Worm (Caenorhabditis elegans) whole organism, late embryonic: ENCODE data around the gene W02F12.2.

Experiments
- C08G9.2 ChIP-seq: sonication (generic microtip); optimal IDR thresholded peaks from 2 replicates; lab custom pipeline; 2016; ENCODE audit warnings: mild to moderate bottlenecking, missing genetic modification characterization, moderate library complexity, missing compliant biosample characterization
- F13H6.1 ChIP-seq: sonication (generic microtip); optimal IDR thresholded peaks from 2 replicates; lab custom pipeline; 2016; ENCODE audit warnings: missing genetic modification characterization, missing compliant biosample characterization
- K02D7.2 ChIP-seq: sonication (generic microtip); optimal IDR thresholded peaks from 2 replicates; lab custom pipeline; 2017; ENCODE audit warnings: mild to moderate bottlenecking, missing genetic modification characterization, missing compliant biosample characterization
- T23F11.4 ChIP-seq: fragments of 200-800 bp; sonication (Bioruptor generic); optimal IDR thresholded peaks from 2 replicates; lab custom pipeline; 2018; ENCODE audit warnings: mild to moderate bottlenecking, missing genetic modification characterization, missing compliant biosample characterization
- ahr-1 ChIP-seq: sonication (generic microtip); optimal IDR thresholded peaks from 2 replicates; lab custom pipeline; 2016; ENCODE audit warnings: missing genetic modification characterization, missing compliant biosample characterization
- ceh-14 ChIP-seq: sonication (generic microtip); optimal IDR thresholded peaks from 2 replicates; lab custom pipeline; 2016; ENCODE audit warnings: missing genotype, missing genetic modification characterization, missing compliant biosample characterization
- ceh-2 ChIP-seq: sonication (generic microtip); optimal IDR thresholded peaks from 2 replicates; lab custom pipeline; 2016; ENCODE audit warnings: missing genotype, missing genetic modification characterization, missing compliant biosample characterization
- ceh-22 ChIP-seq: sonication (generic microtip); optimal IDR thresholded peaks from 2 replicates; lab custom pipeline; 2017; ENCODE audit warnings: missing biosample characterization, missing genetic modification characterization
- ceh-31 ChIP-seq: sonication (generic microtip); optimal IDR thresholded peaks from 2 replicates; lab custom pipeline; 2016; ENCODE audit warnings: missing genetic modification characterization, missing compliant biosample characterization
- ceh-34 ChIP-seq: sonication (generic microtip); optimal IDR thresholded peaks from 2 replicates; lab custom pipeline; 2016; ENCODE audit warnings: mild to moderate bottlenecking, missing genetic modification characterization, missing compliant biosample characterization
- ceh-45 ChIP-seq: fragments of 200-800 bp; sonication (Bioruptor generic); IDR thresholded peaks from 2 replicates; pipeline ENCODE4 v1.3.6; 2022; ENCODE audit warnings: missing genetic modification reagents, missing genetic modification characterization, missing compliant biosample characterization
- ceh-6 ChIP-seq: fragments of 200-800 bp; sonication (Bioruptor generic); optimal IDR thresholded peaks from 2 replicates; lab custom pipeline; 2018; ENCODE audit warnings: mild to moderate bottlenecking, missing genetic modification characterization, missing compliant biosample characterization
- ceh-9 ChIP-seq: sonication (generic microtip); optimal IDR thresholded peaks from 2 replicates; lab custom pipeline; 2016; ENCODE audit warnings: mild to moderate bottlenecking, missing genetic modification characterization, inconsistent platforms, missing compliant biosample characterization
- dmd-4 ChIP-seq: sonication (generic microtip); optimal IDR thresholded peaks from 2 replicates; lab custom pipeline; 2016; ENCODE audit warnings: borderline replicate concordance, missing genetic modification characterization, missing compliant biosample characterization
- dve-1 ChIP-seq: sonication (generic microtip); optimal IDR thresholded peaks from 2 replicates; lab custom pipeline; 2017; ENCODE audit warnings: antibody characterized with exemption, mild to moderate bottlenecking, missing genetic modification characterization, missing compliant biosample characterization
- elt-2 ChIP-seq: sonication (generic microtip); optimal IDR thresholded peaks from 2 replicates; lab custom pipeline; 2016; ENCODE audit warnings: missing genetic modification reagents, missing genetic modification characterization, missing compliant biosample characterization
- elt-4 ChIP-seq: sonication (generic microtip); optimal IDR thresholded peaks from 2 replicates; lab custom pipeline; 2016; ENCODE audit warnings: missing genetic modification characterization, missing compliant biosample characterization
- fkh-10 ChIP-seq: fragments of 150-350 bp; optimal IDR thresholded peaks from 2 replicates; lab custom pipeline; 2014; ENCODE audit warnings: missing biosample characterization, missing genetic modification reagents, missing genetic modification characterization
- fkh-6 ChIP-seq: sonication (generic microtip); optimal IDR thresholded peaks from 2 replicates; lab custom pipeline; 2016; ENCODE audit warnings: missing genetic modification characterization, missing compliant biosample characterization
- gmeb-2 ChIP-seq: sonication (generic microtip); optimal IDR thresholded peaks from 2 replicates; lab custom pipeline; 2016; ENCODE audit warnings: missing genetic modification characterization, inconsistent platforms, missing compliant biosample characterization
- hlh-15 ChIP-seq: sonication (generic microtip); optimal IDR thresholded peaks from 2 replicates; lab custom pipeline; 2016; ENCODE audit warnings: missing genetic modification characterization, missing compliant biosample characterization
- hlh-6 ChIP-seq: sonication (generic microtip); optimal IDR thresholded peaks from 2 replicates; lab custom pipeline; 2016; ENCODE audit warnings: missing genotype, missing genetic modification characterization, missing compliant biosample characterization
- lin-11 ChIP-seq: fragments of 200-800 bp; sonication (Bioruptor generic); optimal IDR thresholded peaks from 2 replicates; lab custom pipeline; 2018; ENCODE audit warnings: mild to moderate bottlenecking, missing genetic modification characterization, missing compliant biosample characterization
- madf-2 ChIP-seq: sonication (generic microtip); optimal IDR thresholded peaks from 2 replicates; lab custom pipeline; 2017; ENCODE audit warnings: missing genetic modification characterization, missing compliant biosample characterization
- mec-3 ChIP-seq: sonication (generic microtip); optimal IDR thresholded peaks from 2 replicates; lab custom pipeline; 2016; ENCODE audit warnings: borderline replicate concordance, missing genetic modification characterization, missing compliant biosample characterization
- nfya-1 ChIP-seq: sonication (generic microtip); optimal IDR thresholded peaks from 2 replicates; lab custom pipeline; 2017; ENCODE audit warnings: missing genetic modification characterization, mild to moderate bottlenecking, missing compliant biosample characterization, antibody characterized with exemption, moderate library complexity
- nhr-232 ChIP-seq: sonication (generic microtip); optimal IDR thresholded peaks from 2 replicates; lab custom pipeline; 2016; ENCODE audit warnings: missing genetic modification characterization, missing compliant biosample characterization
- pag-3 ChIP-seq: sonication (generic microtip); optimal IDR thresholded peaks from 2 replicates; lab custom pipeline; 2016; ENCODE audit warnings: missing compliant biosample characterization, missing genetic modification characterization, borderline replicate concordance
- pax-1 ChIP-seq: fragments of 150-350 bp; optimal IDR thresholded peaks from 2 replicates; lab custom pipeline; 2014; ENCODE audit warnings: missing biosample characterization, missing genetic modification characterization
- pha-4 ChIP-seq: fragments of 150-350 bp; optimal IDR thresholded peaks from 2 replicates; lab custom pipeline; 2018; ENCODE audit warnings: missing biosample characterization, missing genetic modification reagents, missing genetic modification characterization
- pqm-1 ChIP-seq: sonication (generic microtip); optimal IDR thresholded peaks from 2 replicates; lab custom pipeline; 2016; ENCODE audit warnings: missing genetic modification characterization, missing compliant biosample characterization
- pros-1 ChIP-seq: fragments of 150-350 bp; optimal IDR thresholded peaks from 2 replicates; lab custom pipeline; 2014; ENCODE audit warnings: missing biosample characterization, missing genetic modification reagents, missing genetic modification characterization
- rnt-1 ChIP-seq: sonication (generic microtip); optimal IDR thresholded peaks from 2 replicates; lab custom pipeline; 2016; ENCODE audit warnings: missing genetic modification characterization, missing compliant biosample characterization
- sox-4 ChIP-seq: sonication (generic microtip); optimal IDR thresholded peaks from 2 replicates; lab custom pipeline; 2017; ENCODE audit warnings: mild to moderate bottlenecking, missing genetic modification characterization, inconsistent platforms, missing compliant biosample characterization
- syd-9 ChIP-seq: sonication (generic microtip); optimal IDR thresholded peaks from 2 replicates; lab custom pipeline; 2016; ENCODE audit warnings: mild to moderate bottlenecking, missing genetic modification characterization, moderate library complexity, missing compliant biosample characterization
- tbx-7 ChIP-seq: sonication (generic microtip); optimal IDR thresholded peaks from 2 replicates; lab custom pipeline; 2016; ENCODE audit warnings: missing genotype, missing genetic modification characterization, missing compliant biosample characterization
- unc-3 ChIP-seq, 2 experiments: fragments of 200-800 bp in 1 of 2; sonication (Bioruptor generic) in 1 of 2; sonication (generic microtip) in 1 of 2; conservative IDR thresholded peaks in 1 of 2; optimal IDR thresholded peaks in 1 of 2; 2 replicates each; pipeline versions ENCODE4 v1.3.6 to Lab custom; 2016 to 2022; ENCODE audit warnings: missing compliant biosample characterization in 2 of 2, missing genetic modification characterization in 2 of 2, missing genetic modification reagents in 1 of 2
- unc-42 ChIP-seq: sonication (generic microtip); optimal IDR thresholded peaks from 2 replicates; lab custom pipeline; 2016; ENCODE audit warnings: missing genotype, missing genetic modification characterization, missing compliant biosample characterization
- unc-55 ChIP-seq: sonication (generic microtip); optimal IDR thresholded peaks from 2 replicates; lab custom pipeline; 2017; ENCODE audit warnings: missing biosample characterization, missing genetic modification reagents, missing genetic modification characterization
- zip-5 ChIP-seq: sonication (generic microtip); optimal IDR thresholded peaks from 2 replicates; lab custom pipeline; 2016; ENCODE audit warnings: missing genetic modification characterization, missing compliant biosample characterization
- ztf-16 ChIP-seq: sonication (generic microtip); optimal IDR thresholded peaks from 2 replicates; lab custom pipeline; 2017; ENCODE audit warnings: missing genetic modification characterization, missing compliant biosample characterization

W02F12.2 gene

DNA sequence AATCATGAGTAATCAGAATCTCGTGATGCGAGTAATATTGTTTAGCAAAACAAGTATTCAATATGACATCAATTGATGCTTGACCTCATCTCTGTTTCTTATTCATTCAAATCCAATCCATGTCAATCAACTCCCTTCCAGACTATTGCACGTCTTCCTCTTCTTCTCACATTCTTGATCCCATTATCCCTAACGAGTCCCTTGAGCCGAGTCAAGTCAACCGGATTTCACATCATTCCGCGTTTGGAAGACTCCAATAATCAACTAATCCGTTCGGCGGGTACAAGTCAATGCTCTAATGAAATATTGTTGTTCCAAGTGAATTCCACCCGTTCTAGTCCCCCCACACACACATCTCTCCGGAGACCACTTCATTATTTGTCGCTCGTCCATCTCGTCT is 28.8 kb upstream of the W02F12.2 start:
- TF ChIP-seq madf-2 (tag; lab: Kevin White, UChicago): no peak
- peak; percentile 33 for TF ChIP-seq ceh-31 (tag; lab: Kevin White, UChicago)
- TF ChIP-seq C08G9.2 (tag; lab: Kevin White, UChicago): no peak
- no peak for TF ChIP-seq ceh-22
- no peak for TF ChIP-seq mec-3
- peak; percentile 93 for TF ChIP-seq unc-42 (tag; lab: Kevin White, UChicago)
- no peak for TF ChIP-seq K02D7.2 (tag; lab: Kevin White, UChicago)
- no peak for TF ChIP-seq ceh-14
- TF ChIP-seq ahr-1 (tag; lab: Kevin White, UChicago): no peak

DNA sequence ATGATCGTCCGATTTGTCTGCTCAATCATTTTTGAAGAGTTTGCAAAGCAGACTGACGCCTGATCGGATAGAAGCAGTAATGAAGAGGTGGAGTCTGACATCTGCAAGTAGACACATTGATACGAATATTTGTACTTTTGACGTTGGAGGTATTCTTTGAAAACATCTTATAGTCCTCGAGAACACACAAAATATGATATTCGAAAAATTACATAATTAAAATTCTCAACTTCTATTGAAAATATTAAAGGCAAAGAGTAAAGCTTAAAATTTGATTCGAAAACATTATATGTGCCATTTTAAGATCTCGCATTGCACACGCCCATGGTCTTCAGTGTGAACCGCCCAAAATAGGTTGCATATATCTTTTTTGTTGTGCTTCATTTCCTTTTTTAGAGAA is 24.9 kb upstream of the W02F12.2 start, which contains the start of gene ZC487.2:
Gene ZC487.2 (minus strand): TSS at position 101 of the 400 bp plus-strand sequence.
- TF ChIP-seq C08G9.2 (tag; lab: Kevin White, UChicago): no peak
- TF ChIP-seq rnt-1 (tag; lab: Kevin White, UChicago): no peak
- no peak for TF ChIP-seq pha-4 (tag; lab: Kevin White, UChicago)

DNA sequence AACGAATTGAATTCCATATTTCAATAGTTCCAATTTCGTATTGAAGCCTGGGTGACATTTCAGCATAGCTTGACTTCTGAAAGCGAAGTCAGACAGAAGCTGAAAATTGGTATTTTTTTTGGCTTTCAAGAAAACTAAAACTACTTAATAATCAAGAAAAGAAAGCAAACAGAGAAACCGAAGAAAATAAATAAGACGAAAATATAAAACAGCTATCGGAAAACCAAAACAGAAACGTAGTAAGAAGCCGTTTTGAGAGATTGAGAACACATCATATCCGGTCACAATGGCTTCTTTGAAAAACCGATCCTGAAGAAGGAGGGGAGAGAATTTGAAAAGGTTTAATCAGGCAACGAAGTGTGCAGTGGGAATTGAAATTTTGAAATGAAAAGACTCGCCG is 20.8 kb upstream of the W02F12.2 start, which contains the start of gene srg-30:
Gene srg-30 (minus strand): TSS at position 101 of the 400 bp plus-strand sequence.
- TF ChIP-seq dve-1 (tag; lab: Kevin White, UChicago) (no peak), unc-3 (GFP tag; conservative IDR thresholded peaks at IDR 0.05; lab: Robert Waterston, UW) (no peak), unc-3 (tag; optimal IDR thresholded peaks at IDR 0.05; lab: Kevin White, UChicago) (no peak), nhr-232 (tag; lab: Kevin White, UChicago) (no peak), syd-9 (tag; lab: Kevin White, UChicago) (no peak)

DNA sequence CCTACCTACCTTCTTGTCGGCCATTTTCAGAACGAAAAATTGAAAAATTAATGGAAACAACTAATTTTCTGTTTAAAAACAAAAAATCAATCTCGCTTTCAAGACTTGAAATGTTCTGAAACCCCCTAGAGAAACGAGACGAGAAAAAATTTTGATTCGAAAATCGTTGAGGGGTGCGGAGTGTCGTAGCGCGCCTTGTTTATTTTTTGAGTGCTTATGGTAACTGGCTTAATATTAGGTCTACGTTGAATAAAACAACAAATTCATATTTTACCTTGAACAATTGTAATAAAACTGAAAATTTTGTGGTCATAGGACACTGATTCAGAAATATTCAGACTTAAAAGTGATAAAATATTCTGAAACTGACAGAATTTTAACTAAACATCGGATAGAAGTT is 13.0 kb upstream of the W02F12.2 start, which contains the start of gene sna-1:
Gene sna-1 (minus strand): TSS at position 218 of the 400 bp plus-strand sequence.
- peak; percentile 15 for TF ChIP-seq nfya-1 (tag; lab: Kevin White, UChicago)
- TF ChIP-seq sox-4 (tag; lab: Kevin White, UChicago): no peak
- no peak for TF ChIP-seq tbx-7 (tag; lab: Kevin White, UChicago)
- no peak for TF ChIP-seq ztf-16 (tag; lab: Kevin White, UChicago)

DNA sequence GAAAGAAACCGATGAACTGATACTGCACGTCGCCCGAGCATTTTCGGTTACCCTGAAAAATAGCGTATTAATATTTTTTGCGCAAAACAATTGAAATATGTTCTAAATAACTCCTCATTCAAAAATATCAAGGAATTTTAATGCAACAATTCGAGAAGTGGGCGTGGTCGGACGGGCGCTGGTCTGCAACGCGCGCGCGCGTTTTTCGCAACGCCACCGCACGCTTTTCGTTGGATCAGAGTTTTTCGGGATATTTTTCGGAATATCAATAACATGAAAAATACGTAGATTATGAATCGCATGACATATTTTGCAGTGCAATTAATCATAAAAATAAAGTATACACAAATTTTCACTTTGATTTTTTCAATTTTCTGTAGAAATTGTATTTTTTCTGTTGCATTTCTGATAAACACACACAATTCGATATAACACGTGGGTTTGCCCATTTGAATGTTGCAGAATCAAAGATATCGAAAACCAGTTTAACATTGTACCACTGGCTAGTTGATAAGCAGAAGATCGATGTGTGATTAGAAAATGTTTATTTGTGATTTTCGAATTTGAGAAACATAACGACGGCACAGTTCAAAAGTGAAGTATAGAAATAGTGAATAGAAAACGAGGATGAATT is 11.7 kb upstream of the W02F12.2 start, which contains the start of gene dlst-1:
Gene dlst-1 (minus strand): TSS at position 52 of the 634 bp plus-strand sequence.
- TF ChIP-seq dmd-4 (tag; lab: Kevin White, UChicago) (no peak), T23F11.4 (GFP tag; lab: Kevin White, UChicago) (no peak), hlh-6 (tag; lab: Kevin White, UChicago) (peak; percentile 14), fkh-6 (tag; lab: Kevin White, UChicago) (peak; percentile 42), ceh-31 (tag; lab: Kevin White, UChicago) (peak; percentile 49), pag-3 (tag; lab: Kevin White, UChicago) (no peak), ceh-34 (tag; lab: Kevin White, UChicago) (peak; percentile 33), ceh-45 (GFP tag; lab: Robert Waterston, UW) (no peak), zip-5 (peak; percentile 42), F13H6.1 (tag; lab: Kevin White, UChicago) (peak; percentile 51), pax-1 (no peak), lin-11 (tag; lab: Kevin White, UChicago) (peak; percentile 31), unc-42 (tag; lab: Kevin White, UChicago) (no peak), fkh-10 (GFP tag; lab: Kevin White, UChicago) (no peak), ceh-9 (no peak), unc-55 (GFP tag; lab: Kevin White, UChicago) (no peak), pha-4 (tag; lab: Kevin White, UChicago) (no peak), elt-4 (tag; lab: Kevin White, UChicago) (no peak), ceh-2 (no peak), K02D7.2 (tag; lab: Kevin White, UChicago) (peak; percentile 46), tbx-7 (tag; lab: Kevin White, UChicago) (peak; percentile 2), syd-9 (tag; lab: Kevin White, UChicago) (peak; percentile 17), elt-2 (tag; lab: Kevin White, UChicago) (peak; percentile 72), gmeb-2 (tag; lab: Kevin White, UChicago) (peak; percentile 29), unc-3 (GFP tag; conservative IDR thresholded peaks at IDR 0.05; lab: Robert Waterston, UW) (no peak), unc-3 (tag; optimal IDR thresholded peaks at IDR 0.05; lab: Kevin White, UChicago) (peak; percentile 40), ceh-6 (GFP tag; lab: Kevin White, UChicago) (peak; percentile 12), ztf-16 (tag; lab: Kevin White, UChicago) (peak; percentile 56), pqm-1 (tag; lab: Kevin White, UChicago) (no peak), pros-1 (tag; lab: Kevin White, UChicago) (no peak), hlh-15 (tag; lab: Kevin White, UChicago) (peak; percentile 27), nfya-1 (tag; lab: Kevin White, UChicago) (peak; percentile 69)
